Worm (Caenorhabditis elegans) whole organism, young adult: Measurements from ENCODE around the gene twk-11.

Source experiments
- B0336.3 ChIP-seq: fragments of 200-800 bp; sonication (Bioruptor generic); IDR thresholded peaks from 2 replicates; pipeline ENCODE4 v1.3.6; 2022; ENCODE audit warnings: missing genetic modification characterization, missing compliant biosample characterization
- C06A6.2 ChIP-seq: fragments of 200-800 bp; sonication (Bioruptor generic); conservative IDR thresholded peaks from 2 replicates; pipeline ENCODE4 v1.3.6; 2022; ENCODE audit warnings: missing genetic modification characterization, missing compliant biosample characterization
- F10E7.11 ChIP-seq: sonication (generic microtip); optimal IDR thresholded peaks from 2 replicates; lab custom pipeline; 2017; ENCODE audit warnings: mild to moderate bottlenecking, missing genetic modification characterization, moderate library complexity, missing compliant biosample characterization
- F55B11.4 ChIP-seq: sonication (generic microtip); optimal IDR thresholded peaks from 2 replicates; lab custom pipeline; 2016; ENCODE audit warnings: missing compliant biosample characterization, missing genetic modification characterization, borderline replicate concordance; ENCODE audit not compliant: insufficient read depth
- T07F8.4 ChIP-seq: sonication (generic microtip); optimal IDR thresholded peaks from 2 replicates; lab custom pipeline; 2016; ENCODE audit warnings: mild to moderate bottlenecking, missing genetic modification characterization, moderate library complexity, missing compliant biosample characterization
- Y56A3A.18 ChIP-seq: fragments of 200-800 bp; sonication (Bioruptor generic); IDR thresholded peaks from 2 replicates; pipeline ENCODE4 v1.3.6; 2022; ENCODE audit warnings: missing genetic modification reagents, missing genetic modification characterization, missing compliant biosample characterization
- Y79H2A.3 ChIP-seq: fragments of 200-800 bp; sonication (Bioruptor generic); conservative IDR thresholded peaks from 2 replicates; pipeline ENCODE4 v1.3.6; 2022; ENCODE audit warnings: missing genetic modification reagents, missing genetic modification characterization, missing compliant biosample characterization
- atf-7 ChIP-seq: sonication (generic microtip); optimal IDR thresholded peaks from 2 replicates; lab custom pipeline; 2017; ENCODE audit warnings: mild to moderate bottlenecking, missing genetic modification characterization, missing compliant biosample characterization
- attf-5 ChIP-seq: fragments of 200-800 bp; sonication (Bioruptor generic); optimal IDR thresholded peaks from 2 replicates; lab custom pipeline; 2018; ENCODE audit warnings: mild to moderate bottlenecking, missing genetic modification characterization, missing compliant biosample characterization
- attf-6 ChIP-seq: fragments of 200-800 bp; sonication (Bioruptor generic); IDR thresholded peaks from 2 replicates; pipeline ENCODE4 v1.3.6; 2022; ENCODE audit warnings: missing genetic modification reagents, missing genetic modification characterization, missing compliant biosample characterization
- bed-1 ChIP-seq: fragments of 200-800 bp; sonication (Bioruptor generic); IDR thresholded peaks from 2 replicates; pipeline ENCODE4 v1.3.6; 2022; ENCODE audit warnings: missing genetic modification reagents, missing genetic modification characterization, missing compliant biosample characterization
- ccch-3 ChIP-seq: fragments of 200-800 bp; sonication (Bioruptor generic); optimal IDR thresholded peaks from 2 replicates; lab custom pipeline; 2018; ENCODE audit warnings: mild to moderate bottlenecking, missing genetic modification characterization, missing compliant biosample characterization
- cebp-1 ChIP-seq, 2 experiments: fragments of 200-800 bp in 1 of 2; sonication (Bioruptor generic) in 1 of 2; sonication (generic microtip) in 1 of 2; IDR thresholded peaks in 1 of 2; optimal IDR thresholded peaks in 1 of 2; 2 replicates each; pipeline versions ENCODE4 v1.3.6 to Lab custom; 2017 to 2022; ENCODE audit warnings: missing compliant biosample characterization in 2 of 2, missing genetic modification characterization in 2 of 2, mild to moderate bottlenecking in 1 of 2, missing genetic modification reagents in 1 of 2, moderate library complexity in 1 of 2
- ceh-58 ChIP-seq: fragments of 200-800 bp; sonication (Bioruptor generic); IDR thresholded peaks from 2 replicates; pipeline ENCODE4 v1.3.6; 2022; ENCODE audit warnings: missing genetic modification characterization, missing compliant biosample characterization
- ceh-91 ChIP-seq: fragments of 200-800 bp; sonication (Bioruptor generic); IDR thresholded peaks from 2 replicates; pipeline ENCODE4 v1.3.6; 2022; ENCODE audit warnings: missing genetic modification reagents, missing genetic modification characterization, missing compliant biosample characterization
- die-1 ChIP-seq: sonication (generic microtip); optimal IDR thresholded peaks from 2 replicates; lab custom pipeline; 2016; ENCODE audit warnings: missing genotype, mild to moderate bottlenecking, missing genetic modification characterization, missing compliant biosample characterization
- dox-1 ChIP-seq: fragments of 200-800 bp; sonication (Bioruptor generic); IDR thresholded peaks from 2 replicates; pipeline ENCODE4 v1.3.6; 2022; ENCODE audit warnings: missing genetic modification reagents, missing genetic modification characterization, missing compliant biosample characterization
- egrh-3 ChIP-seq: fragments of 200-800 bp; sonication (Bioruptor generic); IDR thresholded peaks from 2 replicates; pipeline ENCODE4 v1.3.6; 2022; ENCODE audit warnings: missing genetic modification reagents, missing genetic modification characterization, missing compliant biosample characterization
- ekl-4 ChIP-seq: fragments of 200-800 bp; sonication (Bioruptor generic); IDR thresholded peaks from 2 replicates; pipeline ENCODE4 v1.3.6; 2022; ENCODE audit warnings: missing genetic modification reagents, missing genetic modification characterization, missing compliant biosample characterization
- fkh-3 ChIP-seq: sonication (generic microtip); optimal IDR thresholded peaks from 2 replicates; lab custom pipeline; 2016; ENCODE audit warnings: mild to moderate bottlenecking, missing genetic modification characterization, missing compliant biosample characterization
- him-1 ChIP-seq: sonication (generic microtip); optimal IDR thresholded peaks from 2 replicates; lab custom pipeline; 2016; ENCODE audit warnings: missing genotype, missing genetic modification reagents, missing genetic modification characterization, missing compliant biosample characterization
- hlh-12 ChIP-seq: sonication (generic microtip); optimal IDR thresholded peaks from 2 replicates; lab custom pipeline; 2016; ENCODE audit warnings: missing genetic modification characterization, missing compliant biosample characterization
- hmg-1.2 ChIP-seq: fragments of 200-800 bp; sonication (Bioruptor generic); IDR thresholded peaks from 2 replicates; pipeline ENCODE4 v1.3.6; 2022; ENCODE audit warnings: missing genetic modification reagents, missing genetic modification characterization, missing compliant biosample characterization
- lag-1 ChIP-seq: fragments of 200-800 bp; sonication (Bioruptor generic); IDR thresholded peaks from 2 replicates; pipeline ENCODE4 v1.3.6; 2022; ENCODE audit warnings: missing genetic modification reagents, missing genetic modification characterization, missing compliant biosample characterization
- lin-40 ChIP-seq: sonication (generic microtip); optimal IDR thresholded peaks from 2 replicates; lab custom pipeline; 2016; ENCODE audit warnings: missing genetic modification characterization, mild to moderate bottlenecking, missing compliant biosample characterization, missing genotype, missing genetic modification reagents
- lin-54 ChIP-seq: fragments of 200-800 bp; sonication (Bioruptor generic); optimal IDR thresholded peaks from 2 replicates; lab custom pipeline; 2018; ENCODE audit warnings: mild to moderate bottlenecking, missing genetic modification characterization, missing compliant biosample characterization
- lsl-1 ChIP-seq: fragments of 200-800 bp; sonication (Bioruptor generic); optimal IDR thresholded peaks from 2 replicates; lab custom pipeline; 2018; ENCODE audit warnings: mild to moderate bottlenecking, missing genetic modification characterization, moderate library complexity, missing compliant biosample characterization
- mes-4 ChIP-seq: sonication (generic microtip); optimal IDR thresholded peaks from 2 replicates; lab custom pipeline; 2016; ENCODE audit warnings: missing genotype, missing genetic modification characterization, missing compliant biosample characterization
- nfya-2 ChIP-seq: fragments of 200-800 bp; sonication (Bioruptor generic); IDR thresholded peaks from 2 replicates; pipeline ENCODE4 v1.3.6; 2022; ENCODE audit warnings: missing genetic modification reagents, missing genetic modification characterization, missing compliant biosample characterization
- nfyb-1 ChIP-seq: fragments of 200-800 bp; sonication (Bioruptor generic); IDR thresholded peaks from 2 replicates; pipeline ENCODE4 v1.3.6; 2022; ENCODE audit warnings: missing genetic modification reagents, missing genetic modification characterization, missing compliant biosample characterization
- nhr-120 ChIP-seq: fragments of 200-800 bp; sonication (Bioruptor generic); IDR thresholded peaks from 2 replicates; pipeline ENCODE4 v1.3.6; 2022; ENCODE audit warnings: missing genetic modification characterization, missing compliant biosample characterization
- nhr-80 ChIP-seq: sonication (generic microtip); optimal IDR thresholded peaks from 2 replicates; lab custom pipeline; 2016; ENCODE audit warnings: missing genetic modification characterization, missing compliant biosample characterization
- pha-4 ChIP-seq: fragments of 150-350 bp; sonication (generic microtip); optimal IDR thresholded peaks from 2 replicates; lab custom pipeline; 2014; ENCODE audit warnings: missing biosample characterization, missing genetic modification reagents, missing genetic modification characterization
- repo-1 ChIP-seq: sonication (generic microtip); optimal IDR thresholded peaks from 2 replicates; lab custom pipeline; 2017; ENCODE audit warnings: mild to moderate bottlenecking, missing genetic modification characterization, missing compliant biosample characterization
- sdz-38 ChIP-seq: sonication (generic microtip); optimal IDR thresholded peaks from 2 replicates; lab custom pipeline; 2016; ENCODE audit warnings: missing genotype, missing genetic modification characterization, missing compliant biosample characterization
- snpc-3.4 ChIP-seq: sonication (generic microtip); optimal IDR thresholded peaks from 2 replicates; lab custom pipeline; 2017; ENCODE audit warnings: missing genetic modification characterization, mild to moderate bottlenecking, missing compliant biosample characterization, antibody characterized with exemption, moderate library complexity, missing genotype, missing genetic modification reagents
- zfh-2 ChIP-seq: fragments of 200-800 bp; sonication (Bioruptor generic); conservative IDR thresholded peaks from 2 replicates; pipeline ENCODE4 v1.3.6; 2022; ENCODE audit warnings: missing genetic modification reagents, missing genetic modification characterization, missing compliant biosample characterization
- ztf-25 ChIP-seq: fragments of 200-800 bp; sonication (Bioruptor generic); IDR thresholded peaks from 2 replicates; pipeline ENCODE4 v1.3.6; 2022; ENCODE audit warnings: missing genetic modification reagents, missing genetic modification characterization, missing compliant biosample characterization
- ztf-26 ChIP-seq: sonication (generic microtip); optimal IDR thresholded peaks from 2 replicates; lab custom pipeline; 2017; ENCODE audit warnings: missing genetic modification characterization, missing compliant biosample characterization
- ztf-28 ChIP-seq: fragments of 200-800 bp; sonication (Bioruptor generic); IDR thresholded peaks from 2 replicates; pipeline ENCODE4 v1.3.6; 2022; ENCODE audit warnings: missing genetic modification reagents, missing genetic modification characterization, missing compliant biosample characterization

The twk-11 gene

DNA sequence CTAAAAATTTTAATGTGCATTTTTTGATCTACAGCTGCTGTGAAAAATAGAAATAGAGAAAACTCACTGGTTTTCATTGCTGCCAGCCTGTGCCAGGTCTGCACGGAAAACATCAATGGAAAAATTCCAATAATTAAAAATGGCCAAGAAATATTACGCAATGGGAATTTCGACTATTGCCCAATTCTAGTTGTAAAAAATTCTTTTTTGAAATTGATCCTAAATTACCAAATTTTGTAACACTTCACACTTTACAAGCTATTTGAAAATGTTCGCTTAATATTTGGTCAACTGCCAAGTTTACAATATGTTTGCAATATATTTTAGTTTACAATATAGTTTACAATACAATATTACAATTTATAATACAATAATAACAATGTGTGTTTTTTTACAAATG is 35.6 kb downstream of the twk-11 start (continued):
- no peak for TF ChIP-seq hmg-1.2 (GFP tag; lab: Robert Waterston, UW)

DNA sequence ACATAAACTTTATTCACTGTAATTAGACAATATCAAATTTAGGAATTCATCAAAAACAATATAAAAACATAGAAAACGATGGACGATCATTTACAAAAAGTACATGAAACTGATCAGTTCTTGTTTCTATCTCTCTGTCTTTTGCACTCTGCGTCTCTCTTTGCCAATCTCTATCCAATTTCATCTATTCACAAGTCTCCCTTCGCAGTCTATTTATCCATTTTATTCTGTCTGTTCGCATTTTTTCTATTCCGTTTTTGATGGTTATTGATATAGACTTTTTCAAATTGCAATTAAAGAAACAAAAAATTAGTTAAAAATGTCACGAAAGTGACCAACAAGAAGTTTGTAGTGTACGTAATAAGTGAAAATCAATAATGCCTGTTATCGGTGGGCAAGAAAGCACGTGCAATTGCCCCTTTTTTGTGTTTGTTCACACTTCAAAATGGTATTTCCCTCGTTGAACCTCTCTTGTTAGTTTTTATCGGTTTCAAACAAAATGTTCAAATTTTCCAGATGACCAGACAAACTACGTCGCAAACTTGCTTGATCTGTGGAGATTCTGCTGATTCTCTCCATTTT is 38.0 kb downstream of the twk-11 start, which contains the start of gene nhr-42:
Gene nhr-42 (plus strand): TSS at position 517 of the 582 bp plus-strand sequence.
- TF ChIP-seq zfh-2 (GFP tag; lab: Robert Waterston, UW) (no peak), nhr-80 (tag; lab: Kevin White, UChicago) (peak; percentile 55), lag-1 (GFP tag; lab: Robert Waterston, UW) (no peak), hmg-1.2 (GFP tag; lab: Robert Waterston, UW) (peak; percentile 37; the same call in 1 of the 2 replicates), F10E7.11 (tag; lab: Kevin White, UChicago) (no peak), cebp-1 (GFP tag; IDR thresholded peaks at IDR 0.05; lab: Robert Waterston, UW) (no peak), cebp-1 (tag; optimal IDR thresholded peaks at IDR 0.05; lab: Kevin White, UChicago) (peak; percentile 8), snpc-3.4 (no peak), pha-4 (peak; percentile 72)

ce11 chrV:6997041-6997552 is 39.3 kb downstream of the twk-11 start, which contains the start of gene nhr-107:
TSS of gene nhr-107 (minus strand) at chrV:6997091.
- TF ChIP-seq nhr-80 (tag; lab: Kevin White, UChicago) = peak; percentile 3
- TF ChIP-seq nfyb-1 = no peak
- TF ChIP-seq Y79H2A.3 (GFP tag; lab: Robert Waterston, UW) = no peak
- TF ChIP-seq lin-40 (tag; lab: Kevin White, UChicago) = no peak
- TF ChIP-seq cebp-1 (GFP tag; IDR thresholded peaks at IDR 0.05; lab: Robert Waterston, UW) = no peak
- no peak for TF ChIP-seq cebp-1 (tag; optimal IDR thresholded peaks at IDR 0.05; lab: Kevin White, UChicago)
- TF ChIP-seq F55B11.4 (tag; lab: Kevin White, UChicago) = no peak
- no peak for TF ChIP-seq bed-1 (GFP tag; lab: Robert Waterston, UW)

ce11 chrV:6993999-6994398 is 42.4 kb downstream of the twk-11 start:
- no peak for TF ChIP-seq ceh-58 (GFP tag; lab: Robert Waterston, UW)
- no peak for TF ChIP-seq him-1 (tag; lab: Kevin White, UChicago)
- TF ChIP-seq repo-1 (tag; lab: Kevin White, UChicago) = no peak
- no peak for TF ChIP-seq nfya-2
- no peak for TF ChIP-seq Y56A3A.18 (GFP tag; lab: Robert Waterston, UW)
- no peak; the same call in 1 of the 2 replicates for TF ChIP-seq C06A6.2 (GFP tag; lab: Robert Waterston, UW)
- TF ChIP-seq egrh-3 (GFP tag; lab: Robert Waterston, UW) = no peak
- no peak for TF ChIP-seq fkh-3 (tag; lab: Kevin White, UChicago)
- peak; percentile 66 for TF ChIP-seq nhr-80 (tag; lab: Kevin White, UChicago)
- no peak for TF ChIP-seq F10E7.11 (tag; lab: Kevin White, UChicago)
- no peak for TF ChIP-seq sdz-38 (tag; lab: Kevin White, UChicago)
- TF ChIP-seq lin-40 (tag; lab: Kevin White, UChicago) = peak; percentile 68
- no peak for TF ChIP-seq ztf-25 (GFP tag; lab: Robert Waterston, UW)
- TF ChIP-seq lsl-1 = no peak
- no peak for TF ChIP-seq ccch-3 (GFP tag; lab: Kevin White, UChicago)
- no peak for TF ChIP-seq F55B11.4 (tag; lab: Kevin White, UChicago)
- TF ChIP-seq die-1 = peak; percentile 8
- no peak for TF ChIP-seq ekl-4 (GFP tag; lab: Robert Waterston, UW)
- no peak for TF ChIP-seq T07F8.4 (tag; lab: Kevin White, UChicago)
- no peak for TF ChIP-seq nhr-120 (GFP tag; lab: Robert Waterston, UW)
- no peak for TF ChIP-seq lin-54
- no peak for TF ChIP-seq cebp-1 (GFP tag; IDR thresholded peaks at IDR 0.05; lab: Robert Waterston, UW)
- peak; percentile 41 for TF ChIP-seq cebp-1 (tag; optimal IDR thresholded peaks at IDR 0.05; lab: Kevin White, UChicago)
- no peak for TF ChIP-seq attf-6 (GFP tag; lab: Robert Waterston, UW)
- no peak for TF ChIP-seq B0336.3
- no peak for TF ChIP-seq ztf-28
- TF ChIP-seq dox-1 (GFP tag; lab: Robert Waterston, UW) = no peak
- no peak for TF ChIP-seq mes-4 (tag; lab: Kevin White, UChicago)
- no peak for TF ChIP-seq ceh-91 (GFP tag; lab: Robert Waterston, UW)
- peak; percentile 44; the same call in 1 of the 2 replicates for TF ChIP-seq hmg-1.2 (GFP tag; lab: Robert Waterston, UW)
- no peak for TF ChIP-seq bed-1 (GFP tag; lab: Robert Waterston, UW)
- TF ChIP-seq Y79H2A.3 (GFP tag; lab: Robert Waterston, UW) = no peak
- TF ChIP-seq hlh-12 = no peak
- TF ChIP-seq ztf-26 (tag; lab: Kevin White, UChicago) = peak; percentile 52
- peak; percentile 22 for TF ChIP-seq attf-5
- TF ChIP-seq atf-7 (tag; lab: Kevin White, UChicago) = peak; percentile 58
